Fruit fly (Drosophila melanogaster): ENCODE results near the gene CG6428.

CG6428 gene

dm6 chrX:3968346-3969044 is at the start of gene CG6428:
TSS of gene CG6428 (minus strand) at chrX:3968655.
- TF ChIP-seq CG14655 (GFP tag; optimal IDR thresholded peaks at IDR 0.05) (no peak), CG9948 (tag; optimal IDR thresholded peaks at IDR 0.05) (no peak), CG8159 (tag; optimal IDR thresholded peaks at IDR 0.05) (no peak), Snoo (tag; optimal IDR thresholded peaks at IDR 0.05) (peak; percentile 17), CG17806 (tag; optimal IDR thresholded peaks at IDR 0.05) (no peak)

dm6 chrX:4012844-4013243 is 44.4 kb upstream of the CG6428 start:
- no peak for TF ChIP-seq D1 (tag; optimal IDR thresholded peaks at IDR 0.05)
- TF ChIP-seq CG8159 (tag; optimal IDR thresholded peaks at IDR 0.05) = peak; percentile 14
- 0 out of 3 replicates have a peak, but pooled peaks have one; percentile 15 for TF ChIP-seq fd96Ca (GFP tag; IDR thresholded peaks at IDR 0.05)
- TF ChIP-seq rn (GFP tag; IDR thresholded peaks at IDR 0.05) = no peak
- no peak for TF ChIP-seq CG13204 (GFP tag; optimal IDR thresholded peaks at IDR 0.05)
- TF ChIP-seq CG15710 (tag; optimal IDR thresholded peaks at IDR 0.05) = peak; percentile 13
- no peak for TF ChIP-seq gl (tag; optimal IDR thresholded peaks at IDR 0.05)

dm6 chrX:4010835-4011234 is 42.4 kb upstream of the CG6428 start:
- peak; percentile 1 for TF ChIP-seq Pif1A (GFP tag; optimal IDR thresholded peaks at IDR 0.05)
- peak; percentile 9 for TF ChIP-seq Snoo (tag; optimal IDR thresholded peaks at IDR 0.05)
- TF ChIP-seq CG8159 (tag; optimal IDR thresholded peaks at IDR 0.05) = peak; percentile 47
- TF ChIP-seq gl (tag; optimal IDR thresholded peaks at IDR 0.05) = no peak
- TF ChIP-seq Ets98B (GFP tag; IDR thresholded peaks at IDR 0.05) = no peak
- peak; percentile 18 for TF ChIP-seq CG14655 (GFP tag; optimal IDR thresholded peaks at IDR 0.05)
- peak; percentile 47 for TF ChIP-seq CG15710 (tag; optimal IDR thresholded peaks at IDR 0.05)
- TF ChIP-seq CG4496 (GFP tag; IDR thresholded peaks at IDR 0.05) = no peak
- no peak for TF ChIP-seq fd96Ca (GFP tag; IDR thresholded peaks at IDR 0.05)
- TF ChIP-seq Pif1B (GFP tag; optimal IDR thresholded peaks at IDR 0.05) = no peak
- no peak for TF ChIP-seq D1 (tag; optimal IDR thresholded peaks at IDR 0.05)
- no peak for TF ChIP-seq CG12605 (GFP tag; IDR thresholded peaks at IDR 0.05)
- TF ChIP-seq CG8301 (tag; optimal IDR thresholded peaks at IDR 0.05) = no peak
- TF ChIP-seq CG13204 (GFP tag; optimal IDR thresholded peaks at IDR 0.05) = no peak
- peak; percentile 15 for TF ChIP-seq CG34367 (tag; optimal IDR thresholded peaks at IDR 0.05)
- no peak for TF ChIP-seq CG32121 (GFP tag; IDR thresholded peaks at IDR 0.05)
- peak; percentile 42 for TF ChIP-seq CG17806 (tag; optimal IDR thresholded peaks at IDR 0.05)
- no peak for TF ChIP-seq EcR (GFP tag; optimal IDR thresholded peaks at IDR 0.05)
- no peak for TF ChIP-seq rn (GFP tag; IDR thresholded peaks at IDR 0.05)
- peak; percentile 34 for TF ChIP-seq CG9948 (tag; optimal IDR thresholded peaks at IDR 0.05)
- TF ChIP-seq CG10348 (GFP tag; IDR thresholded peaks at IDR 0.05) = no peak

dm6 chrX:4010179-4010578 is 41.7 kb upstream of the CG6428 start:
- TF ChIP-seq CG12605 (GFP tag; IDR thresholded peaks at IDR 0.05) = no peak
- no peak for TF ChIP-seq CG10348 (GFP tag; IDR thresholded peaks at IDR 0.05)
- no peak for TF ChIP-seq gl (tag; optimal IDR thresholded peaks at IDR 0.05)
- TF ChIP-seq CG9948 (tag; optimal IDR thresholded peaks at IDR 0.05) = peak; percentile 44
- peak; percentile 46 for TF ChIP-seq CG14655 (GFP tag; optimal IDR thresholded peaks at IDR 0.05)
- peak; percentile 71 for TF ChIP-seq CG8159 (tag; optimal IDR thresholded peaks at IDR 0.05)
- TF ChIP-seq Snoo (tag; optimal IDR thresholded peaks at IDR 0.05) = peak; percentile 53
- peak; percentile 61 for TF ChIP-seq CG17806 (tag; optimal IDR thresholded peaks at IDR 0.05)
- TF ChIP-seq Pif1B (GFP tag; optimal IDR thresholded peaks at IDR 0.05) = peak; percentile 56
- TF ChIP-seq fd96Ca (GFP tag; IDR thresholded peaks at IDR 0.05) = 0 out of 3 replicates have a peak, but pooled peaks have one; percentile 52
- TF ChIP-seq Pif1A (GFP tag; optimal IDR thresholded peaks at IDR 0.05) = peak; percentile 53
- TF ChIP-seq CG32121 (GFP tag; IDR thresholded peaks at IDR 0.05) = no peak
- peak; percentile 21; the same call in 1 of the 3 replicates for TF ChIP-seq CG4496 (GFP tag; IDR thresholded peaks at IDR 0.05)
- TF ChIP-seq D1 (tag; optimal IDR thresholded peaks at IDR 0.05) = no peak
- TF ChIP-seq EcR (GFP tag; optimal IDR thresholded peaks at IDR 0.05) = no peak
- no peak for TF ChIP-seq rn (GFP tag; IDR thresholded peaks at IDR 0.05)
- no peak for TF ChIP-seq Ets98B (GFP tag; IDR thresholded peaks at IDR 0.05)
- no peak for TF ChIP-seq CG13204 (GFP tag; optimal IDR thresholded peaks at IDR 0.05)
- TF ChIP-seq CG8301 (tag; optimal IDR thresholded peaks at IDR 0.05) = no peak
- peak; percentile 44 for TF ChIP-seq CG34367 (tag; optimal IDR thresholded peaks at IDR 0.05)
- peak; percentile 77 for TF ChIP-seq CG15710 (tag; optimal IDR thresholded peaks at IDR 0.05)

- no peak for TF ChIP-seq CG10348 (GFP tag; IDR thresholded peaks at IDR 0.05)
- no peak for TF ChIP-seq CG32121 (GFP tag; IDR thresholded peaks at IDR 0.05)
- TF ChIP-seq fd96Ca (GFP tag; IDR thresholded peaks at IDR 0.05) = no peak
- no peak for TF ChIP-seq CG8159 (tag; optimal IDR thresholded peaks at IDR 0.05)
- TF ChIP-seq Snoo (tag; optimal IDR thresholded peaks at IDR 0.05) = no peak
- TF ChIP-seq CG4496 (GFP tag; IDR thresholded peaks at IDR 0.05) = no peak
- no peak for TF ChIP-seq EcR (GFP tag; optimal IDR thresholded peaks at IDR 0.05)
- TF ChIP-seq Pif1A (GFP tag; optimal IDR thresholded peaks at IDR 0.05) = no peak
- TF ChIP-seq CG13204 (GFP tag; optimal IDR thresholded peaks at IDR 0.05) = no peak
- TF ChIP-seq CG15710 (tag; optimal IDR thresholded peaks at IDR 0.05) = no peak
- no peak for TF ChIP-seq Pif1B (GFP tag; optimal IDR thresholded peaks at IDR 0.05)
Observed at dm6 chrX:4005047-4005446, 36.6 kb upstream of the CG6428 start.

dm6 chrX:3971250-3971649 is 2.8 kb upstream of the CG6428 start, which contains the start of gene CG6414:
TSS of gene CG6414 (minus strand) at chrX:3971350.
- TF ChIP-seq Pif1A (GFP tag; optimal IDR thresholded peaks at IDR 0.05) (no peak), CG13204 (GFP tag; optimal IDR thresholded peaks at IDR 0.05) (no peak), EcR (GFP tag; optimal IDR thresholded peaks at IDR 0.05) (no peak), Ets98B (GFP tag; IDR thresholded peaks at IDR 0.05) (no peak), Pif1B (GFP tag; optimal IDR thresholded peaks at IDR 0.05) (no peak), D1 (tag; optimal IDR thresholded peaks at IDR 0.05) (no peak), CG12605 (GFP tag; IDR thresholded peaks at IDR 0.05) (no peak), CG8301 (tag; optimal IDR thresholded peaks at IDR 0.05) (no peak), CG10348 (GFP tag; IDR thresholded peaks at IDR 0.05) (no peak), CG17806 (tag; optimal IDR thresholded peaks at IDR 0.05) (no peak), CG15710 (tag; optimal IDR thresholded peaks at IDR 0.05) (no peak), fd96Ca (GFP tag; IDR thresholded peaks at IDR 0.05) (no peak), CG9948 (tag; optimal IDR thresholded peaks at IDR 0.05) (no peak), CG14655 (GFP tag; optimal IDR thresholded peaks at IDR 0.05) (no peak), CG4496 (GFP tag; IDR thresholded peaks at IDR 0.05) (no peak), gl (tag; optimal IDR thresholded peaks at IDR 0.05) (no peak), rn (GFP tag; IDR thresholded peaks at IDR 0.05) (no peak), CG34367 (tag; optimal IDR thresholded peaks at IDR 0.05) (no peak), CG8159 (tag; optimal IDR thresholded peaks at IDR 0.05) (no peak), Snoo (tag; optimal IDR thresholded peaks at IDR 0.05) (no peak)

All from whole organism, pupa.